Fruit fly (Drosophila melanogaster) whole organism: ENCODE results near the gene CG10576.

Source experiments
- CG8478 ChIP-seq: fragments of >200 bp; optimal IDR thresholded peaks from 2 replicates; lab custom pipeline; 2018; ENCODE audit warnings: inconsistent platforms
- Dll ChIP-seq: fragments of >200 bp; optimal IDR thresholded peaks from 2 replicates; lab custom pipeline; 2017
- EcR ChIP-seq, 2 experiments: fragments of >200 bp; optimal IDR thresholded peaks; 2 replicates each; lab custom pipeline; 2017; ENCODE audit warnings: missing biosample characterization in 2 of 2, missing genetic modification characterization in 2 of 2, missing genetic modification reagents in 2 of 2
- pan ChIP-seq: fragments of >200 bp; optimal IDR thresholded peaks from 2 replicates; lab custom pipeline; 2017
- psq ChIP-seq: fragments of >200 bp; optimal IDR thresholded peaks from 2 replicates; lab custom pipeline; 2017
- usp ChIP-seq: fragments of >200 bp; optimal IDR thresholded peaks from 2 replicates; lab custom pipeline; 2017; ENCODE audit warnings: missing biosample characterization, missing genetic modification characterization, mixed read lengths

Gene CG10576

DNA sequence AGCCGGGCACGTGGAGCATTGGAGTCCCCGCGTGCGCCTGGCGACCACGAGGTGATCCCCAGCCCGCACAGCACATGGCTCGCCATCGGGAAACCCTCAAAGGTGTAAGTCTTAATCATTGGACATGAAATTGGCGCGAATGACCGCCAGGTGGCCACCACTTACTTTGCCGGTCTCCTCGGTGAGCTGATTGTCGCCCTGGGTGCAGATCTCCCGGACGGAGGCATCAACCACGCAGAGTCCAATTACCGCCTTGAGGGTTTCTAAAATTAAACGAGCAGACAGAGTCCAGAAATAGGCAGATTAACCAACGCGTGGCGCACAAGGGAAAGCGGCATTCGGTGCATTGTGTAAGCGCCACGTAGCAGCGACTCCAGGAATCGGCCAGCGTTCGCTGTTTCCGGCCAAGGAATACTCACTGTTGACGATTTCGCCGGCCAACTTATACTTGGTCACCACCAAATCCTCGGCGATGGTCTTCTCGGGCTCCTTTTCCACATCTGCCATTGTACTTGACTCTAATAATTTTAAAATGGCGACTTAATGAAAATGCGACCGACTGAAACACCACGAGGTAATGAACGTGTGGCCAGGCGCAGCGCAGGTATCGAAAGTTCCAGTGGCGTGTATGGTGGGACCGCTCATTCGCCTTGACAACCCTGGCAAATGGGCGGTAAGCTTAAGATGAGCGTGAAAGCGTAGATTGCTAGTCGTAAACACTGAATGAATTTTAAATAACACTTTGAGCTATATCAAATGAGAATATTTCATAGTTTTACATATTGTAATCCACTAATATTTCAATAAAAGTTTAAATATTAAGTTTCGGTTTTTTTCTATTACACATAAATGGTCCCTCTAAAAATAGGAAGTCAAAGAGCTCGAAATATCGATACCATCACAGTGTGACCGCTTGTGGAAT is at the start of gene CG10576:
Gene CG10576, minus strand, starts transcription at position 781 of the 922 bp plus-strand sequence.
- TF ChIP-seq CG8478, result no peak
- no peak for TF ChIP-seq EcR (GFP tag; optimal IDR thresholded peaks at IDR 0.05; lab: Kevin White, UChicago)
- no peak for TF ChIP-seq Dll (lab: Kevin White, UChicago)
- no peak for TF ChIP-seq usp (GFP tag; lab: Kevin White, UChicago)
- TF ChIP-seq psq (lab: Kevin White, UChicago), result no peak
- no peak for TF ChIP-seq pan

DNA sequence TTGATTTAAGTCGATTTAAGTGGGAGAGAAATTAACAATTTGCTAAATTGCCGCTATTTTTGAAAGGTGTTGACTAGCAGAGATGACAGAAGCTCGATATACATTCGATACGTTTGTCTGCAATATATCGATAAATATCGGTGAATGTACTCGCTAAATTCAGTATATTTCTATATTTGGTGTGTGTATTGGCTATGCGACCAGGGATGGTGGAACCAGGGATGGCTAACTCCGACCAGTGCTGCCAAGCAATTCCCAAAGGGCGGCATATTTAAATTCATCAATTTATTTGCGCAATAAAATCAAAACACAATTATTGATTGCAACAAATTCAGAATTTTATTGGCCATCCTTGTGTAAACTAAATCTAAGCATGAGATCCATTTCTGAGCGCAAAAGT is 47.5 kb upstream of the CG10576 start, which contains the start of gene mad2:
Gene mad2, minus strand, starts transcription at position 78 of the 400 bp plus-strand sequence.
- TF ChIP-seq EcR (GFP tag; optimal IDR thresholded peaks at IDR 0.05; lab: Kevin White, UChicago) (no peak), pan (no peak), CG8478 (no peak), usp (GFP tag; lab: Kevin White, UChicago) (no peak), psq (lab: Kevin White, UChicago) (no peak), Dll (lab: Kevin White, UChicago) (no peak)

DNA sequence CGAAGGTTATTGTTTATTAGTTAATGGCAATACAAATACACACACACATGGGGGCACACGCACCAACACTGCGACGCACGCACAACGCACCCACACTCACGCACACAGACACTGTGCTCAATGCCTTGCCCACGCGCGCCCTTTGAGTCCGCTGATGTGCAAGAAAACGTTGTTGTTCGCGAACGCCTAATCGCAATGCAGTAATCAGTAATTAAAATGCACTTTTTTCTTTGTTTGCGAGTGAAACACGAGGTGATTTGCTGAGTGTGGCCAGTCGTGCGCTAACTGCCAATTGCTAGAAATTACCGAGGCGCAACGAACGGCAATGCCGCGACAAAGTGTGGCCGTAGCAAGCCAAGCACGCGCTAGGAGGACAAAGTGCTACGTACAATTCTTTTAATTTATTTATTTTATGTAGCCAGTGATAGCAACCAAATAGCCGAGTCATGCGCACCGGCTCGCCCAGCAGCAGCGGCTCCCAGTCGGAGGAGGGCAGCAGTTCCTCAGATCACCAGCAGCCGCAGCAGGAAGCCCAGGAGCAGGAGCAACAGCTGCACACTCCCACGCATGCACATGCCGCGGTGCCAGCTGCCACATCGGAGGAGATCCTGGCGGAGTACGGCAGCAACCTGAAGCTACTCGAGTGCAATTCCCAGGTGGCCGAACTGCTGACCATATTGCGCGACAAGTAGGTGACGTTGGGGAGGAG is 45.3 kb upstream of the CG10576 start, which contains the start of the genes S6k and kri:
Gene S6k, minus strand, starts transcription at position 299 of the 709 bp plus-strand sequence.
Gene kri, plus strand, starts transcription at position 341 of the 709 bp plus-strand sequence.
- no peak for TF ChIP-seq usp (GFP tag; lab: Kevin White, UChicago)
- TF ChIP-seq EcR (GFP tag; optimal IDR thresholded peaks at IDR 0.05; lab: Kevin White, UChicago), result no peak
- TF ChIP-seq Dll (lab: Kevin White, UChicago), result no peak
- no peak for TF ChIP-seq CG8478
- TF ChIP-seq psq (lab: Kevin White, UChicago), result no peak
- no peak for TF ChIP-seq pan

DNA sequence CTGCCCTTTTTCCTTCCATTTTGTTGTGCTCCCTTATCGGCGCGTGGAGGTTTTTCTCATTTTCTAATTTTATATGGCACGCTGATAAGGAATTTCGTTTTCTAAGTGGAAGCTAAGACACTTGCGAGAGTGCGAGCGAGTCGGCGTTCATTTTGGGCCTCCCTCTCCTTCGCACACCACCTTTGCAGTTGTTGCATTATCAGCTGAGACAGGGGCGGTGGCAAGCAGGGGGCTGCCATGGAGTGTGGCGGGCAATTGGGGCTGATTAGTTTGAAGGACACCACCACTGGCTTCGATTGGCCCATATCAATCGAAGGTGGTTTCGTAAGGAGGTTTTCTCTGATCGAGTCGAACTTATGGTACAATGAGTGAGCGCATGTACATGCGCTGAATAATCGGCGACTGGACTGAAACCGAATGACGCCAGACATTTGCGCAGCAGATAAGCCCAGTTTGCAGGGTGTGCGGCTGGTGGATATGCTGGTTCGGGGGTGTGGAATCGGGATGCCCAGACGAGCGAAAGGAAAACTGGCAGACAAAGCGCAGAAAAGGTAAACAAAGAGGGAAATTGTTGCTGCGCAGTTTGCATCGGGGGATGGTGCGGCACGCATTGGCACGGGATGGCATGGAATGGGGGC is 44.3 kb upstream of the CG10576 start:
- no peak for TF ChIP-seq EcR (GFP tag; optimal IDR thresholded peaks at IDR 0.05; lab: Kevin White, UChicago)
- no peak for TF ChIP-seq usp (GFP tag; lab: Kevin White, UChicago)
- no peak for TF ChIP-seq Dll (lab: Kevin White, UChicago)
- TF ChIP-seq pan, result no peak
- TF ChIP-seq CG8478, result no peak
- no peak for TF ChIP-seq psq (lab: Kevin White, UChicago)

DNA sequence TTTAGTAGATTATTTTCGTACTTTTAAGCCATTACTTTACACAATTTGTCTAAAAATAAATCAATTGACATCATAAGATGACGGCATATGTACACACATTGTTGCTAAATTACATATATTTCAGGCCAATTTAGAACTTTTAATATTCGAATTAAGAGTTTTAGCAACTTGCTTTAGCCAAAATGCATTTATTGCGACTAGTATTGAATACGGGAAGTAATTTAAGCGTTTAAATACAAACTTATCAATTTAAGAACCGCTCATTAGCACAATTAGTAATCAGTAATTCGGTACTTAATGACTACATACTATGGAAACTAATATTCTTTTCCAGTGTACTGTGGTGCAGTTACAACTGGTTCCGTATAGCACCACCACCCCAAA is 43.7 kb upstream of the CG10576 start:
- TF ChIP-seq pan, result no peak
- TF ChIP-seq psq (lab: Kevin White, UChicago), result no peak
- TF ChIP-seq Dll (lab: Kevin White, UChicago), result no peak

DNA sequence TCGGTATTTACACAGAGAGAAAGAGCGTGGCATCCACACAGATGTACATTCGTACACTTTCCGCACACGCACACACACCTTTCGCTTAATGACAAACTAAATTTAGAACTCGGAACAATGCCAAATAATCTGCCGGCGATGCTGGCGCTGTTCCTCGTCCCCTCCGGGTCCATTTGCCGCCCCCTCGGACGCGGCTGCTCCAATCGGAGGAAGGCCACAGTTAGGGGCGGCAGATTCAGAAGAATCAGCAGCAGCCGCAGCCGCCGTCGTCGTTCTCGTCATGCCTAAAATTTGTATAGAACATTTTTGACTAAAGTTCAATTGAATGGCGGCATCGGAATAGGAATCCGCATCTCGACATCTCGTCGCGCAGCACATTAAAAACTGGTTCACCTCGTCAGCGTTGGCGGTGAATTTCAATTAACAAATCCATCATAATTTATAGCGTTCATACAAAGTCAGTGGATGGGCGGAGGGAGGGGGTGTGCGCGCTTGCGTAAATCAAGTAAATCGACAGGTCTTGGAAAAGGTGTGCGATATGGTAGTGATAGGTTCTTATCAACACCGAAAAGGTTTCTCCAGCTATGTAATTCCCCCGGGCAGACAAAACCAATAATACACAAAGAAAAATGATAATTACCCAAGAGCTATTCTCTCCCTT is 43.2 kb upstream of the CG10576 start:
- no peak for TF ChIP-seq EcR (GFP tag; optimal IDR thresholded peaks at IDR 0.05; lab: Kevin White, UChicago)
- TF ChIP-seq psq (lab: Kevin White, UChicago), result no peak
- no peak for TF ChIP-seq CG8478
- TF ChIP-seq pan, result peak; percentile 18

DNA sequence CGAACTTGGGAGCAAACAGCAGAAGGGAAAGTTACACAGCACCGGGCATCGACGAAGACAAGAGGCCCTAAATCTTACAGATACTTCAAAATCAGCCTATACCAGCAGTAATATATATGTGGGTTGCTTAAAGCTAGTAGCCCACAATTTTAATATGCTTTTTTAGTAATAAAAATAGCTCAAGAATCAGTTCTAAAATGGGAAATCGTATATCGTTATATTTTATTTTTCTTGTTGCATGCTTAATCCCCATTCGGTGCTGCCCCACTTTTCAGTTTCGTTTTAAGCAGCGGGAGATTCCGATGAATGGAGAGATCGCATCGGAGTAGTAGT is 42.6 kb upstream of the CG10576 start:
- TF ChIP-seq pan (no peak), Dll (lab: Kevin White, UChicago) (no peak), psq (lab: Kevin White, UChicago) (no peak), EcR (GFP tag; optimal IDR thresholded peaks at IDR 0.05; lab: Kevin White, UChicago) (no peak), CG8478 (no peak), usp (GFP tag; lab: Kevin White, UChicago) (no peak)

DNA sequence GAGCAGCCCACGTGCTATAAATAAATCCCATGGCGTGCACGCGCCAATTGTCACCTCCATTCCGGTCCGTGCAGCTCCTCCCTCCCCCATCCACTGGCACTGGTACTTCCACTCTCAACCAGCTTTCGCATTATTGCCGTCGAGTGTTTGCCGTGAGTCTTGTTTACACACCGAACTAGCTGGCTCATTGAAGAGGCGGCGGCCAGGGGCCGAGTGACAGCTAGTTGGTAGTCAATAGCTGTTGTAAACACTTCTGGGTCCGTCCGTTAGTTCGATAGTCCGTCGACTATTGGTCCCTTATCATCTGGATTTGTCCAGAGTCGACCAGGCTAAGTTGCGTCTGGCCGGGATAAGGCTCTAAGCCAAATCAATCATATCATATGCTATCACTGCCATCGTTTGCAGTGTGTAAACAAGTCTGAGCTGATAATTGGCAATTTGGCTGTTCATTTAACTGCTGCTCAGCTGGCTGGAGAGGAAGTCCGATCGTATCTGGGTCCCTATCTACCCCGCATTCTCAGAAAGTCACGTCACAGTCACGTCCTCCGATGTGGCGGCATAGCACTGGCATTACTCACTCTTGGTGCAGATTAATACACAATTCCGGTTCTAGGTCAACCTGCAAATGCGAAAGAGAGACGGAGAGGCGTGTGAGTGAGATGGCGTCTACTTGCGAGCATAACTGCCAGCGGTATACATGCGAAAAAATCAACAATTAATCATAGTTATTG is 42.0 kb upstream of the CG10576 start:
- TF ChIP-seq usp (GFP tag; lab: Kevin White, UChicago), result no peak

DNA sequence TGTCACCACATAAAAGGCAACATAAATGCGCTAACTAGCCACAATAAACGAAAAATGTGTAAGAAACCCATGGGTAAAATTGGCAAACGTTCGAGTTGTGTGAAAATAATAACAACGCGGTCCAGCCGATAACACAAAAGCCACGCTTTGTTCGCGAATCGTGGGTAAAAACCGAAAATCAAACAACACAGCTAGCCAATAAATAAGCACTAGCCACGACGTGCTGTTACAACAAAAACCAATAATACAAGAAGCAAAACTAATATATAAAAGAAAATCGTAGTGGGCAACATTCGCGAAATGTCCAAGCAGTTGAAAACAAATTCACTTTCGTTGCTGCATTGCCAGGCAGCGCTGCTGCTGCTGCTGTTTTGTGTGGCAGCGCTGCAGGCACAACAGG is 37.2 kb upstream of the CG10576 start, which contains the start of gene CG42272:
Gene CG42272, plus strand, starts transcription at position 301 of the 400 bp plus-strand sequence.
- TF ChIP-seq pan (no peak), Dll (lab: Kevin White, UChicago) (no peak), psq (lab: Kevin White, UChicago) (no peak), CG8478 (no peak), EcR (GFP tag; optimal IDR thresholded peaks at IDR 0.05; lab: Kevin White, UChicago) (no peak)

DNA sequence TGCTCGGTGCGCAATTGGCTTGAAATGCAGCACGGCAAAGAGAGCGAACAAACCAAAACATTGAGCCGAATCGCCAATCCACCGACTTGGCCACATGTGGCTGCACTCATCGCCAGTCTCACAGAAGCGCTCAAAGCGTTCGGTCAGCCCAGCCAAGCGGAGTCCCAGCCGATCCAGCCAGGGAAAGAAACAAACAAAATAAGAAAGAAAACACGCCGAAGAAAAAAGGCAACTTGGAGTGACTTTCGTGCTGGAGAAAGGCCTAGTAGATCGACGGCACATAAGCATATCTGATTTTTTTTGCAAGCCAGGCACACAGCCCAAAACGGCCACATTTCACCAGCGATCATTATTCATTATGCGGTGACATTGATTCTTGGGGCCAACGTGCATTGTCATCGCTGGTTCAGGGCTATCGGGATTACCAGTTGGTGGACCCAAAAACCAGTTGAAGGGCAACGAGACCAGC is 36.6 kb upstream of the CG10576 start:
- TF ChIP-seq CG8478 (no peak), EcR (GFP tag; optimal IDR thresholded peaks at IDR 0.05; lab: Kevin White, UChicago) (no peak), Dll (lab: Kevin White, UChicago) (no peak), psq (lab: Kevin White, UChicago) (no peak), usp (GFP tag; lab: Kevin White, UChicago) (no peak), pan (no peak)

DNA sequence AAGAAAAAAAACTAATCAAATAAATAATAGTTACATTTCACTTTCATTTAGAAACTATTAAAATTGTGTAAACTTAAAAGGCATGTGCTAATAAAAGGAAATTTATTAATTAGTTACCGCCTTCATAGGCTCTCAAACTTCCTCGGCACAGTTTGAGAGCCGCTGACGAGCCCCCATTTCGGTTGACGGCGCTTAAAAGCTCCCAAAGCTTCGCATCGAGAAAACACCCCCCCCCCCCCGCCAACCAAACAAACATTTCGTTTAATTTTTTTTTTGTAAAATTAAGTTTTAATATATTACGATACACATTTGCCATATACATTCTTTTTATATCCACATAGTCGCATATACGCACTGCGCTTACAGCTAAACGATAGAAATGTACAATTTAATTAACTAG is 31.8 kb upstream of the CG10576 start:
- no peak for TF ChIP-seq Dll (lab: Kevin White, UChicago)
- no peak for TF ChIP-seq EcR (GFP tag; optimal IDR thresholded peaks at IDR 0.05; lab: Kevin White, UChicago)
- no peak for TF ChIP-seq psq (lab: Kevin White, UChicago)
- no peak for TF ChIP-seq CG8478
- TF ChIP-seq pan, result no peak
- TF ChIP-seq usp (GFP tag; lab: Kevin White, UChicago), result no peak
